Fruit fly (Drosophila melanogaster) whole organism, embryonic: ENCODE measurements around the gene Rnb.

ENCODE experiments used
- Aef1 ChIP-seq: fragments of 200-800 bp; sonication (Bioruptor generic); IDR thresholded peaks from 3 replicates; pipeline ENCODE4 v1.3.6; 2022; ENCODE audit warnings: missing biosample characterization, missing genetic modification characterization
- Awh ChIP-seq: fragments of 200-800 bp; sonication (Bioruptor generic); IDR thresholded peaks from 2 replicates; pipeline ENCODE4, ENCODE4 v1.3.6; 2022; ENCODE audit warnings: missing biosample characterization, missing genetic modification characterization
- Bteb2 ChIP-seq: fragments of 200-800 bp; sonication (Bioruptor generic); optimal IDR thresholded peaks from 2 replicates; lab custom pipeline; 2016; ENCODE audit warnings: missing biosample characterization, missing genetic modification characterization
- CG10366 ChIP-seq: fragments of 200-800 bp; sonication (Bioruptor generic); IDR thresholded peaks from 2 replicates; pipeline ENCODE4 v1.3.6; 2022; ENCODE audit warnings: missing biosample characterization, missing genetic modification characterization
- CG11093 ChIP-seq: fragments of 200-800 bp; sonication (Bioruptor generic); IDR thresholded peaks from 3 replicates; pipeline ENCODE4 v1.3.6; 2022; ENCODE audit warnings: missing biosample characterization, missing genetic modification characterization
- CG11456 ChIP-seq: fragments of 200-800 bp; sonication (Bioruptor generic); IDR thresholded peaks from 3 replicates; pipeline ENCODE4 v1.3.6; 2022; ENCODE audit warnings: missing biosample characterization, missing genetic modification characterization
- CG11504 ChIP-seq: fragments of 200-800 bp; sonication (Bioruptor generic); optimal IDR thresholded peaks from 3 replicates; lab custom pipeline; 2019; ENCODE audit warnings: missing biosample characterization, mild to moderate bottlenecking, missing genetic modification characterization, moderate library complexity
- CG11696 ChIP-seq: fragments of 200-800 bp; sonication (Bioruptor generic); IDR thresholded peaks from 2 replicates; pipeline ENCODE4 v1.3.6; 2022; ENCODE audit warnings: missing biosample characterization, missing genetic modification characterization
- CG12219 ChIP-seq: fragments of 200-800 bp; sonication (Bioruptor generic); optimal IDR thresholded peaks from 3 replicates; lab custom pipeline; 2018; ENCODE audit warnings: missing biosample characterization, mild to moderate bottlenecking, missing genetic modification characterization
- CG12236 ChIP-seq: fragments of 200-800 bp; sonication (Bioruptor generic); optimal IDR thresholded peaks from 2 replicates; lab custom pipeline; 2016; ENCODE audit warnings: missing biosample characterization, missing genetic modification characterization
- CG13775 ChIP-seq: fragments of 200-800 bp; sonication (Bioruptor generic); optimal IDR thresholded peaks from 3 replicates; lab custom pipeline; 2017; ENCODE audit warnings: missing biosample characterization, mild to moderate bottlenecking, missing genetic modification characterization
- CG14050 ChIP-seq: fragments of 200-800 bp; sonication (Bioruptor generic); IDR thresholded peaks from 3 replicates; pipeline ENCODE4 v1.3.6; 2022; ENCODE audit warnings: missing biosample characterization, missing genetic modification characterization
- CG16815 ChIP-seq: fragments of 200-800 bp; sonication (Bioruptor generic); optimal IDR thresholded peaks from 3 replicates; lab custom pipeline; 2017; ENCODE audit warnings: missing biosample characterization, mild to moderate bottlenecking, missing genetic modification characterization
- CG17328 ChIP-seq: fragments of 200-800 bp; sonication (Bioruptor generic); IDR thresholded peaks from 2 replicates; pipeline ENCODE4 v1.3.6; 2022; ENCODE audit warnings: missing biosample characterization, missing genetic modification characterization
- CG18262 ChIP-seq: fragments of 200-800 bp; optimal IDR thresholded peaks from 3 replicates; lab custom pipeline; 2019; ENCODE audit warnings: missing biosample characterization, mild to moderate bottlenecking, missing genetic modification characterization, moderate library complexity
- CG2120 ChIP-seq: fragments of 200-800 bp; sonication (Bioruptor generic); optimal IDR thresholded peaks from 3 replicates; lab custom pipeline; 2016; ENCODE audit warnings: missing biosample characterization, missing genetic modification characterization
- CG4404 ChIP-seq: fragments of 200-800 bp; sonication (Bioruptor generic); IDR thresholded peaks from 2 replicates; pipeline ENCODE4 v1.3.6; 2022; ENCODE audit warnings: missing biosample characterization, missing genetic modification characterization
- CG6654 ChIP-seq: fragments of 200-800 bp; sonication (Bioruptor generic); optimal IDR thresholded peaks from 2 replicates; lab custom pipeline; 2017; ENCODE audit warnings: missing biosample characterization, mild to moderate bottlenecking, missing genetic modification characterization
- CG7372 ChIP-seq: fragments of 200-800 bp; sonication (Bioruptor generic); IDR thresholded peaks from 2 replicates; pipeline ENCODE4 v1.3.6; 2022; ENCODE audit warnings: missing biosample characterization, missing genetic modification characterization
- CG7745 ChIP-seq: fragments of 200-800 bp; sonication (Bioruptor generic); optimal IDR thresholded peaks from 2 replicates; lab custom pipeline; 2018; ENCODE audit warnings: missing biosample characterization, mild to moderate bottlenecking, missing genetic modification characterization, moderate library complexity
- CG8359 ChIP-seq: fragments of 200-800 bp; sonication (Bioruptor generic); optimal IDR thresholded peaks from 2 replicates; lab custom pipeline; 2017; ENCODE audit warnings: missing biosample characterization, mild to moderate bottlenecking, missing genetic modification characterization, borderline replicate concordance
- CrebB ChIP-seq: fragments of 200-800 bp; sonication (Bioruptor generic); optimal IDR thresholded peaks from 3 replicates; lab custom pipeline; 2018; ENCODE audit warnings: missing biosample characterization, mild to moderate bottlenecking, missing genetic modification characterization
- D19A ChIP-seq: fragments of 200-800 bp; optimal IDR thresholded peaks from 3 replicates; lab custom pipeline; 2019; ENCODE audit warnings: missing biosample characterization, mild to moderate bottlenecking, missing genetic modification characterization, moderate library complexity
- Dad ChIP-seq: fragments of 200-800 bp; sonication (Bioruptor generic); optimal IDR thresholded peaks from 3 replicates; lab custom pipeline; 2016; ENCODE audit warnings: missing biosample characterization, missing genetic modification characterization
- Dip3 ChIP-seq: fragments of 200-800 bp; sonication (Bioruptor generic); optimal IDR thresholded peaks from 3 replicates; lab custom pipeline; 2016; ENCODE audit warnings: missing biosample characterization, missing genetic modification characterization
- Doc2 ChIP-seq: fragments of 200-800 bp; sonication (Bioruptor generic); IDR thresholded peaks from 2 replicates; pipeline ENCODE4 v1.3.6; 2022; ENCODE audit warnings: missing biosample characterization, missing genetic modification characterization
- Doc3 ChIP-seq: fragments of 200-800 bp; sonication (Bioruptor generic); IDR thresholded peaks from 3 replicates; pipeline ENCODE4 v1.3.6; 2022; ENCODE audit warnings: missing biosample characterization, missing genetic modification characterization; ENCODE audit not compliant: partially characterized antibody
- Ets97D ChIP-seq: fragments of 200-800 bp; sonication (Bioruptor generic); optimal IDR thresholded peaks from 3 replicates; lab custom pipeline; 2016; ENCODE audit warnings: missing biosample characterization, missing genetic modification characterization
- Fer2 ChIP-seq: fragments of 200-800 bp; sonication (Bioruptor generic); optimal IDR thresholded peaks from 2 replicates; lab custom pipeline; 2018; ENCODE audit warnings: missing biosample characterization, mild to moderate bottlenecking, missing genetic modification characterization, moderate library complexity
- Fer3 ChIP-seq: fragments of 200-800 bp; sonication (Bioruptor generic); optimal IDR thresholded peaks from 2 replicates; lab custom pipeline; 2018; ENCODE audit warnings: missing biosample characterization, mild to moderate bottlenecking, missing genetic modification characterization, moderate library complexity
- Hr39 ChIP-seq: fragments of >200 bp; optimal IDR thresholded peaks from 2 replicates; lab custom pipeline; 2017
- NC2α ChIP-seq: fragments of 200-800 bp; sonication (Bioruptor generic); optimal IDR thresholded peaks from 2 replicates; lab custom pipeline; 2016; ENCODE audit warnings: missing biosample characterization, missing genetic modification characterization
- NC2β ChIP-seq: fragments of 200-800 bp; sonication (Bioruptor generic); optimal IDR thresholded peaks from 2 replicates; lab custom pipeline; 2016; ENCODE audit warnings: missing biosample characterization, missing genetic modification characterization
- NfI ChIP-seq: fragments of 200-800 bp; sonication (Bioruptor generic); optimal IDR thresholded peaks from 3 replicates; lab custom pipeline; 2018; ENCODE audit warnings: missing biosample characterization, mild to moderate bottlenecking, missing genetic modification characterization, moderate library complexity
- Oli ChIP-seq: fragments of 200-800 bp; sonication (Bioruptor generic); optimal IDR thresholded peaks from 2 replicates; lab custom pipeline; 2018; ENCODE audit warnings: missing biosample characterization, mild to moderate bottlenecking, missing genetic modification characterization, moderate library complexity
- Usf ChIP-seq: fragments of 200-800 bp; sonication (Bioruptor generic); optimal IDR thresholded peaks from 2 replicates; lab custom pipeline; 2017; ENCODE audit warnings: missing genotype, missing biosample characterization, missing genetic modification characterization
- YL-1 ChIP-seq: fragments of 200-800 bp; sonication (Bioruptor generic); optimal IDR thresholded peaks from 3 replicates; lab custom pipeline; 2017; ENCODE audit warnings: missing biosample characterization, mild to moderate bottlenecking, missing genetic modification characterization
- bcd ChIP-seq: fragments of 200-800 bp; sonication (Bioruptor generic); optimal IDR thresholded peaks from 2 replicates; lab custom pipeline; 2017; ENCODE audit warnings: missing biosample characterization, mild to moderate bottlenecking, missing genetic modification characterization
- dan ChIP-seq: fragments of 200-800 bp; sonication (Bioruptor generic); IDR thresholded peaks from 2 replicates; pipeline ENCODE4 v1.3.6; 2022; ENCODE audit warnings: missing biosample characterization, missing genetic modification characterization
- dati ChIP-seq: fragments of 200-800 bp; sonication (Bioruptor generic); IDR thresholded peaks from 2 replicates; pipeline ENCODE4 v1.3.6; 2022; ENCODE audit warnings: missing biosample characterization, missing genetic modification characterization
- eyg ChIP-seq: fragments of 200-800 bp; sonication (Bioruptor generic); optimal IDR thresholded peaks from 3 replicates; lab custom pipeline; 2016; ENCODE audit warnings: missing biosample characterization, missing genetic modification characterization
- ftz-f1 ChIP-seq: fragments of 200-800 bp; sonication (Bioruptor generic); optimal IDR thresholded peaks from 2 replicates; lab custom pipeline; 2016; ENCODE audit warnings: missing biosample characterization, missing genetic modification characterization
- gce ChIP-seq: fragments of 200-800 bp; sonication (Bioruptor generic); IDR thresholded peaks from 3 replicates; pipeline ENCODE4 v1.3.6; 2022; ENCODE audit warnings: missing biosample characterization, missing genetic modification characterization
- gem ChIP-seq: fragments of 200-800 bp; sonication (Bioruptor generic); optimal IDR thresholded peaks from 2 replicates; lab custom pipeline; 2019; ENCODE audit warnings: missing biosample characterization, mild to moderate bottlenecking, missing genetic modification characterization, moderate library complexity
- ind ChIP-seq: fragments of 200-800 bp; sonication (Bioruptor generic); optimal IDR thresholded peaks from 3 replicates; lab custom pipeline; 2016; ENCODE audit warnings: missing biosample characterization, missing genetic modification characterization
- jing ChIP-seq: fragments of 200-800 bp; sonication (Bioruptor generic); optimal IDR thresholded peaks from 2 replicates; lab custom pipeline; 2018; ENCODE audit warnings: missing biosample characterization, mild to moderate bottlenecking, missing genetic modification characterization
- phol ChIP-seq: fragments of 200-800 bp; sonication (Bioruptor generic); optimal IDR thresholded peaks from 3 replicates; lab custom pipeline; 2018; ENCODE audit warnings: missing biosample characterization, mild to moderate bottlenecking, missing genetic modification characterization, moderate library complexity
- ranshi ChIP-seq: fragments of 200-800 bp; sonication (Bioruptor generic); IDR thresholded peaks from 2 replicates; pipeline ENCODE4 v1.3.6; 2022; ENCODE audit warnings: missing biosample characterization, missing genetic modification characterization
- sqz ChIP-seq: fragments of 200-800 bp; sonication (Bioruptor generic); optimal IDR thresholded peaks from 3 replicates; lab custom pipeline; 2018; ENCODE audit warnings: missing biosample characterization, mild to moderate bottlenecking, missing genetic modification characterization
- yki ChIP-seq: fragments of >200 bp; optimal IDR thresholded peaks from 3 replicates; lab custom pipeline; 2018
- zfh2 ChIP-seq: fragments of 200-800 bp; sonication (Bioruptor generic); optimal IDR thresholded peaks from 2 replicates; lab custom pipeline; 2016; ENCODE audit warnings: missing biosample characterization, missing genetic modification characterization

Gene Rnb

DNA sequence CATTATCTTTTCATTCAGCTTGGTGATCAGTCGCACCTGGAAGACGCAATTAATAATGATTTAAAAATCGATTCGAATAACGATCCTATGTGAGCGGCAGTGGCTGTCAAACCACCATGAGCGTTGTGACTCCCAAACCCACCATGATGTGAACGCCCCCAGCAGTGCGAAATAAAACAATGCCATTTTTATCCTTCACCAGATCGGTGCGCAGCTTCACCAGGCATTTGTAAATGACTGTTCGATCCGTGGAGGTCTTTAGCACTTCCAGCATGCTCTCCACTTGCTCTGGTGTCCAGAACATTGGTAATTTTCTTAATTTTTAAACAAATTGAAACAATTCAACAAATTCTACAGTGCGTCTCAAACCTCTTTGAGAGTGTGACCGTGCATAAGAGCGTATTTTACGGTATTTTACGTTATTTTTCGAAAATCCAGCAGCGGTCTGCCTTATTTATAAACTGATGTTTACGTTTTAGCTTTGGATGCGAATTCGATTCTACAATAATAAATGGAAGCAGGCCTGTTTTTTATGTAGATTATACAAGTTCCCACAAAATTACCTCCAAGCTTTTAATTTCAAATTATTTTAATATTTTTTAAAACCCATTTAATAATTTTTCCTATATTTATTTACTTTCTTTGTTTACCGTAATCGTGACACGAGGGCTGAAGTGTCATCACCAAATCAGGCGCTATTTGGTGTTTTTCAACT lies at the start of gene Rnb, which contains the start of gene Drice (continued):
- TF ChIP-seq CG8359 (GFP tag; lab: Kevin White, UChicago), result peak; percentile 2
- TF ChIP-seq Fer3, result no peak
- TF ChIP-seq D19A (tag; lab: Kevin White, UChicago), result no peak
- TF ChIP-seq Dip3 (GFP tag; lab: Kevin White, UChicago), result no peak
- TF ChIP-seq Doc2 (GFP tag; lab: Robert Waterston, UW), result no peak
- no peak for TF ChIP-seq sqz (GFP tag; lab: Kevin White, UChicago)
- peak; percentile 18 for TF ChIP-seq zfh2 (GFP tag; lab: Kevin White, UChicago)
- peak; percentile 84 for TF ChIP-seq YL-1
- TF ChIP-seq CG10366 (GFP tag; lab: Robert Waterston, UW), result peak; percentile 30; the same call in 1 of the 2 replicates
- no peak for TF ChIP-seq eyg
- no peak for TF ChIP-seq CG7372
- TF ChIP-seq CG12236 (GFP tag; lab: Kevin White, UChicago), result no peak
- TF ChIP-seq CG16815, result no peak
- peak; percentile 72 for TF ChIP-seq Doc3 (GFP tag; lab: Robert Waterston, UW)
- TF ChIP-seq CG4404 (GFP tag; lab: Robert Waterston, UW), result no peak
- TF ChIP-seq yki (lab: Kevin White, UChicago), result no peak
- TF ChIP-seq CG11696 (GFP tag; lab: Robert Waterston, UW), result no peak
- TF ChIP-seq CG17328 (GFP tag; lab: Robert Waterston, UW), result peak; percentile 27; the same call in 1 of the 2 replicates
- no peak for TF ChIP-seq Awh (GFP tag; lab: Robert Waterston, UW)
- no peak for TF ChIP-seq CrebB
- TF ChIP-seq Fer2 (tag; lab: Kevin White, UChicago), result peak; percentile 12
- no peak for TF ChIP-seq Dad
- TF ChIP-seq Oli (tag; lab: Kevin White, UChicago), result no peak
- TF ChIP-seq CG13775, result no peak
- no peak for TF ChIP-seq Ets97D
- TF ChIP-seq CG12219 (GFP tag; lab: Kevin White, UChicago), result no peak
- peak; percentile 99 for TF ChIP-seq CG6654
- TF ChIP-seq ind (GFP tag; lab: Kevin White, UChicago), result no peak
- TF ChIP-seq Bteb2 (GFP tag; lab: Kevin White, UChicago), result no peak
- peak; percentile 51 for TF ChIP-seq phol (tag; lab: Kevin White, UChicago)
- TF ChIP-seq jing (GFP tag; lab: Kevin White, UChicago), result no peak
- no peak for TF ChIP-seq gem (tag; lab: Kevin White, UChicago)
- TF ChIP-seq CG2120 (GFP tag; lab: Kevin White, UChicago), result peak; percentile 55
- TF ChIP-seq NC2β, result no peak
- TF ChIP-seq NC2α (GFP tag; lab: Kevin White, UChicago), result no peak
- no peak for TF ChIP-seq Hr39
- TF ChIP-seq NfI (GFP tag; lab: Kevin White, UChicago), result peak; percentile 44
- TF ChIP-seq Usf (GFP tag; lab: Kevin White, UChicago), result no peak
- peak; percentile 46; the same call in 1 of the 2 replicates for TF ChIP-seq ranshi (GFP tag; lab: Robert Waterston, UW)
- no peak for TF ChIP-seq CG11093 (GFP tag; lab: Robert Waterston, UW)
- no peak for TF ChIP-seq CG18262 (tag; lab: Kevin White, UChicago)
- no peak for TF ChIP-seq dati
- TF ChIP-seq bcd (GFP tag; lab: Kevin White, UChicago), result peak; percentile 61
- peak; percentile 27; the same call in 1 of the 3 replicates for TF ChIP-seq Aef1 (GFP tag; lab: Robert Waterston, UW)
- TF ChIP-seq CG11456 (GFP tag; lab: Robert Waterston, UW), result no peak
- TF ChIP-seq CG14050 (GFP tag; lab: Robert Waterston, UW), result peak; percentile 35; the same call in 1 of the 3 replicates
- no peak for TF ChIP-seq CG7745 (tag; lab: Kevin White, UChicago)
- TF ChIP-seq CG11504, result no peak
- 0 out of 3 replicates have a peak, but pooled peaks have one; percentile 51 for TF ChIP-seq gce (GFP tag; lab: Robert Waterston, UW)
- no peak for TF ChIP-seq dan
- TF ChIP-seq ftz-f1, result no peak
